Worm (Caenorhabditis elegans) whole organism, mixed stage, embryonic: ENCODE measurements around the gene F28A12.3.

Experiments used
- snpc-4 ChIP-seq: fragments of 150-350 bp; optimal IDR thresholded peaks from 2 replicates; lab custom pipeline; 2014; ENCODE audit warnings: missing biosample characterization, missing genetic modification characterization
- unc-39 ChIP-seq: fragments of 150-350 bp; optimal IDR thresholded peaks from 2 replicates; lab custom pipeline; 2014; ENCODE audit warnings: missing biosample characterization, missing genetic modification characterization

- no peak for TF ChIP-seq snpc-4
- TF ChIP-seq unc-39 (tag; lab: Kevin White, UChicago): no peak
Measured at ce11 chrV:8658577-8659362, 17.6 kb upstream of the F28A12.3 start.
